Fruit fly (Drosophila melanogaster): ENCODE data around the gene Npc2e.

Npc2e gene

dm6 chr3R:10053559-10053958, 427 bp downstream of the Npc2e start:
- TF ChIP-seq tj (GFP tag; optimal IDR thresholded peaks at IDR 0.05) (no peak), CG11617 (GFP tag; optimal IDR thresholded peaks at IDR 0.05) (no peak), Crg-1 (GFP tag; optimal IDR thresholded peaks at IDR 0.05) (no peak), CG7045 (GFP tag; optimal IDR thresholded peaks at IDR 0.05) (no peak), CG12768 (GFP tag; optimal IDR thresholded peaks at IDR 0.05) (no peak), CG14711 (tag; optimal IDR thresholded peaks at IDR 0.05) (no peak), CG33017 (tag; optimal IDR thresholded peaks at IDR 0.05) (no peak), ovo (GFP tag; optimal IDR thresholded peaks at IDR 0.05) (no peak)

dm6 chr3R:10054278-10054975, 1.3 kb downstream of the Npc2e start:
- TF ChIP-seq CG14711 (tag; optimal IDR thresholded peaks at IDR 0.05) (peak; percentile 4), toe (GFP tag; optimal IDR thresholded peaks at IDR 0.05) (no peak), CG7101 (tag; optimal IDR thresholded peaks at IDR 0.05) (peak; percentile 11), CG1620 (GFP tag; optimal IDR thresholded peaks at IDR 0.05) (no peak), ovo (GFP tag; optimal IDR thresholded peaks at IDR 0.05) (peak; percentile 58), cnc (optimal IDR thresholded peaks at IDR 0.05) (no peak), Hr96 (GFP tag; optimal IDR thresholded peaks at IDR 0.05) (no peak), cic (GFP tag; optimal IDR thresholded peaks at IDR 0.05) (peak; percentile 92), CG7045 (GFP tag; optimal IDR thresholded peaks at IDR 0.05) (peak; percentile 3), Crg-1 (GFP tag; optimal IDR thresholded peaks at IDR 0.05) (peak; percentile 34), kay (GFP tag; ENCODE audit: borderline replicate concordance) (no peak), CG33017 (tag; optimal IDR thresholded peaks at IDR 0.05) (peak; percentile 70), CG5204 (GFP tag; optimal IDR thresholded peaks at IDR 0.05) (peak; percentile 2), tj (GFP tag; optimal IDR thresholded peaks at IDR 0.05) (no peak), Clk (GFP tag; optimal IDR thresholded peaks at IDR 0.05) (no peak), CG11617 (GFP tag; optimal IDR thresholded peaks at IDR 0.05) (no peak), Mnt (GFP tag; optimal IDR thresholded peaks at IDR 0.05) (peak; percentile 53), bab1 (GFP tag; optimal IDR thresholded peaks at IDR 0.05) (no peak), CG12768 (GFP tag; optimal IDR thresholded peaks at IDR 0.05) (peak; percentile 71), pad (GFP tag; optimal IDR thresholded peaks at IDR 0.05) (peak; percentile 22)

DNA sequence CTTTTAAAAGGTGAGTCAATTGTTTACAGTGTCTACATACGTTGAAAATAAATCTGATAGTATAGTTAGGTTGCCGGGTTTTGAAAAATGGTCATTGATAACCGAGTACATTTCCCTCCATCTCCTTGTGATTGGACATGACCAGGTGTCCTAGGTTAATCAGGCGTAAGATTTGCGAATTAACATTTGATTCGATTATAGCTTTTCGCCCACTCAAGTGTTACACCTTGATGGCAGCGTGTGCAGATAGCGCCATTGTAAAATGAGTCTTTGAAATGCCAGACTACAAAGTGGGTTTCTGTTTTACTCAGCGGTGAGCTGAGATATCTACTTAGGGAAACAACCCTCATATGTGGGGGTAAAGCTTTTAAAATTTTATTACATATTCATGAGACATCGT, 1.9 kb downstream of the Npc2e start:
- TF ChIP-seq Mnt (GFP tag; optimal IDR thresholded peaks at IDR 0.05), result no peak
- TF ChIP-seq CG7045 (GFP tag; optimal IDR thresholded peaks at IDR 0.05), result no peak

dm6 chr3R:10055951-10056350, 2.8 kb downstream of the Npc2e start, which contains the start of gene Npc2d:
Npc2d (minus strand) TSS chr3R:10056083.
- TF ChIP-seq Mnt (GFP tag; optimal IDR thresholded peaks at IDR 0.05) (no peak), kay (GFP tag; ENCODE audit: borderline replicate concordance) (no peak)

DNA sequence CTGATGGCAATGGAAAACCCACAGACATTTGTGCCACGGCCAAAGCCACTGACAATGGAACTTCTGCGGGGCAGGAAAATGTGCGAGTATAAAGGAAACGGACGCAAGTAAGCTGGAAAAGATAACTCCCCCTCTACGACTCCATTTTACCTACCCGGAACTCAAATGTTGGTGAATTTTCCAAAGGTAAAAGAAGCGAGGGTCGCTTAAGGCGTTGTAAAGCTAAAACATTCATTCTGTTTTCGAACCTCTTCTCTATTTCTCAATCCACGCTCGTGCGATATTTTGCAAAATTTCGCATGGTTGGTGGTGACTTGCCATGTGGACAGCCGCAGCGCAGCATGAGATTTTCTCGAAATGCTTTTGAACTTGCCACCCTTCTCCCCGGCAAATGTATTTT, 3.5 kb downstream of the Npc2e start:
- TF ChIP-seq cnc (optimal IDR thresholded peaks at IDR 0.05), result no peak
- no peak for TF ChIP-seq CG33017 (tag; optimal IDR thresholded peaks at IDR 0.05)
- TF ChIP-seq ovo (GFP tag; optimal IDR thresholded peaks at IDR 0.05), result no peak

- TF ChIP-seq Hr96 (GFP tag; optimal IDR thresholded peaks at IDR 0.05), result no peak
- peak; percentile 27 for TF ChIP-seq kay (GFP tag; ENCODE audit: borderline replicate concordance)
- TF ChIP-seq pad (GFP tag; optimal IDR thresholded peaks at IDR 0.05), result no peak
- no peak for TF ChIP-seq cic (GFP tag; optimal IDR thresholded peaks at IDR 0.05)
- TF ChIP-seq bab1 (GFP tag; optimal IDR thresholded peaks at IDR 0.05), result no peak
- TF ChIP-seq CG5204 (GFP tag; optimal IDR thresholded peaks at IDR 0.05), result no peak
These were observed 6.2 kb downstream of the Npc2e start for dm6 chr3R:10059358-10059757.

DNA sequence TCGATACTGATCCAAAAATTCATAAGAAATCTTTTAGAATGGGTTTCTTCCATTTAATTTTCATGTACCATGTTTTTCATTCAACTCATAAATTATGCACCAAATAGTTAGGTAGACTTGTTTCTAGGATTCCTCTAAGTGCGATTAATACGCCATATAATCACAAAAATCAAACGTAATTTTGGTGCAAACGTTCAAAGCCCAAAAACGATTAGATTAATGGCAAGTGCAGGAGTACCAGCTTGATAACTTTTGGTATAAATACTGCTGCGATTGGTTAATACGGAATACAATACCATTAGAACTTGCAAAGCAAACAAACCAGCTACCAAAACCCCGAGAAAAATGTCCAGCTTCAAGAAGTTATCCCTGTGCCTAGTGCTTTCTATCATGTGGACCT, 6.8 kb downstream of the Npc2e start, which contains the start of gene Npc2c:
TSS of gene Npc2c (plus strand) at position 301 of the 400 bp plus-strand sequence.
- no peak for TF ChIP-seq Mnt (GFP tag; optimal IDR thresholded peaks at IDR 0.05)
- TF ChIP-seq CG14711 (tag; optimal IDR thresholded peaks at IDR 0.05), result no peak
- no peak for TF ChIP-seq pad (GFP tag; optimal IDR thresholded peaks at IDR 0.05)
- TF ChIP-seq cnc (optimal IDR thresholded peaks at IDR 0.05), result no peak
- TF ChIP-seq CG33017 (tag; optimal IDR thresholded peaks at IDR 0.05), result no peak
- no peak for TF ChIP-seq CG5204 (GFP tag; optimal IDR thresholded peaks at IDR 0.05)
- TF ChIP-seq CG1620 (GFP tag; optimal IDR thresholded peaks at IDR 0.05), result no peak

- TF ChIP-seq ovo (GFP tag; optimal IDR thresholded peaks at IDR 0.05) (no peak), CG11617 (GFP tag; optimal IDR thresholded peaks at IDR 0.05) (no peak), CG14711 (tag; optimal IDR thresholded peaks at IDR 0.05) (no peak), Clk (GFP tag; optimal IDR thresholded peaks at IDR 0.05) (no peak), bab1 (GFP tag; optimal IDR thresholded peaks at IDR 0.05) (no peak), CG5204 (GFP tag; optimal IDR thresholded peaks at IDR 0.05) (no peak), CG7101 (tag; optimal IDR thresholded peaks at IDR 0.05) (no peak), CG12768 (GFP tag; optimal IDR thresholded peaks at IDR 0.05) (no peak), toe (GFP tag; optimal IDR thresholded peaks at IDR 0.05) (no peak), CG1620 (GFP tag; optimal IDR thresholded peaks at IDR 0.05) (no peak), CG33017 (tag; optimal IDR thresholded peaks at IDR 0.05) (no peak), pad (GFP tag; optimal IDR thresholded peaks at IDR 0.05) (no peak), kay (GFP tag; ENCODE audit: borderline replicate concordance) (no peak), Mnt (GFP tag; optimal IDR thresholded peaks at IDR 0.05) (no peak), cic (GFP tag; optimal IDR thresholded peaks at IDR 0.05) (no peak), Crg-1 (GFP tag; optimal IDR thresholded peaks at IDR 0.05) (no peak), CG7045 (GFP tag; optimal IDR thresholded peaks at IDR 0.05) (no peak)
These were observed 9.2 kb downstream of the Npc2e start, which contains the start of gene CG33630 for dm6 chr3R:10062324-10062723. CG33630 (plus strand) TSS chr3R:10062624.
